Worm (Caenorhabditis elegans) whole organism, L4/young adult: ENCODE data around the gene C16C8.10.

Experiments used
- dao-5 ChIP-seq: sonication (generic microtip); optimal IDR thresholded peaks from 2 replicates; lab custom pipeline; 2016; ENCODE audit warnings: missing genotype, missing genetic modification characterization, moderate library complexity, missing compliant biosample characterization
- him-1 ChIP-seq: sonication (generic microtip); optimal IDR thresholded peaks from 2 replicates; lab custom pipeline; 2016; ENCODE audit warnings: missing genotype, missing genetic modification reagents, missing genetic modification characterization, missing compliant biosample characterization

DNA sequence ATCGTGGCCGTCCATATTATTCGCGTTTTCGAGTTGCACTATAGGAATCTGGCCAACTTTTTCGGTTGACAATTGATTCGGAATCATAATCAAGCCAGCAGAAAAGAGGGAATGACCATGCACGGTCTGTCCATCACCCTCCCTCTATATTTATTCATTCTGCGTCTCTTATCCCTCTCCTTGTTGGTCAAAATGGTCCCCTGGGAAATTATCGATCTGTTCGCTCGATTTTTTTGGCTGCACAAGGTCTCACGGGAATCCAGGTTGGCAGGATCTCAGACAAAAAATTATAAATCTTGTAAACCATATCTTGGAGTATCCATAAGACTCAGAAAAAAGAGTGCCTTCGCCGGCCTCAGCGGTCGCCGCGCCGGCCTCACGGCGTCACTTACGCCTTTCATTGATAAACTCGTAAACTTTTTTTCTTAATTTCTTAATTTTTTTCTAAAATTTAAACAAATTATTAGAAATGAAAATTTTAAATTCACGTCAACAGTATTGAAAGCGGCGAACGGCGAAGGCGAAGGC lies 50.0 kb downstream of the C16C8.10 start, which contains the start of the genes F18A12.7 and F18A12.2:
- TF ChIP-seq him-1 (tag; lab: Kevin White, UChicago) (no peak), dao-5 (tag; lab: Kevin White, UChicago) (no peak)
